Worm (Caenorhabditis elegans): ENCODE measurements around the gene skr-15.

- no peak for TF ChIP-seq zip-5 (tag; optimal IDR thresholded peaks at IDR 0.05)
- no peak for TF ChIP-seq ceh-18 (tag; optimal IDR thresholded peaks at IDR 0.05)
- no peak for TF ChIP-seq pag-3 (tag; optimal IDR thresholded peaks at IDR 0.05; ENCODE audit: borderline replicate concordance)
- TF ChIP-seq hlh-30 (tag; optimal IDR thresholded peaks at IDR 0.05; ENCODE audit: insufficient read depth): no peak
- no peak for TF ChIP-seq elt-4 (tag; optimal IDR thresholded peaks at IDR 0.05)
- no peak for TF ChIP-seq C08G9.2 (tag; optimal IDR thresholded peaks at IDR 0.05)
- no peak for TF ChIP-seq nhr-11 (tag; optimal IDR thresholded peaks at IDR 0.05)
- no peak for TF ChIP-seq unc-86 (tag; optimal IDR thresholded peaks at IDR 0.05)
- no peak for TF ChIP-seq nhr-232 (tag; optimal IDR thresholded peaks at IDR 0.05)
- TF ChIP-seq unc-42 (tag; optimal IDR thresholded peaks at IDR 0.05): no peak
- no peak for TF ChIP-seq hlh-8 (tag; optimal IDR thresholded peaks at IDR 0.05)
- TF ChIP-seq pqm-1 (tag; optimal IDR thresholded peaks at IDR 0.05): no peak
- TF ChIP-seq ama-1 (optimal IDR thresholded peaks at IDR 0.05): no peak
- no peak for TF ChIP-seq sdc-2 (tag; optimal IDR thresholded peaks at IDR 0.05)
Measured at ce11 chrII:3793336-3793735, 30.6 kb upstream of the skr-15 start, which contains the start of gene fbxb-99.

Measured in whole organism, late embryonic.